Worm (Caenorhabditis elegans): ENCODE data around the gene ubc-23.

Gene ubc-23

ce11 chrX:8835405-8835804 lies 8.7 kb upstream of the ubc-23 start, which contains the start of gene sec-15:
TSS of gene sec-15 (minus strand) at chrX:8835715.
- no peak for TF ChIP-seq unc-62 (GFP tag; optimal IDR thresholded peaks at IDR 0.05)

- TF ChIP-seq unc-62 (GFP tag; optimal IDR thresholded peaks at IDR 0.05) = no peak
Observed at ce11 chrX:8835887-8836348, 8.2 kb upstream of the ubc-23 start, which contains the start of gene C28G1.2. TSS of gene C28G1.2 (plus strand) at chrX:8836016.

- no peak for TF ChIP-seq unc-62 (GFP tag; optimal IDR thresholded peaks at IDR 0.05)
Observed at ce11 chrX:8838176-8838575, 5.9 kb upstream of the ubc-23 start.

ce11 chrX:8846447-8847237 lies 2.6 kb downstream of the ubc-23 start, which contains the start of gene C28G1.10:
TSS of gene C28G1.10 (plus strand) at chrX:8847122.
- no peak for TF ChIP-seq unc-62 (GFP tag; optimal IDR thresholded peaks at IDR 0.05)

ce11 chrX:8853524-8853923 lies 9.4 kb downstream of the ubc-23 start, which contains the start of gene sprp-4:
TSS of gene sprp-4 (minus strand) at chrX:8853624.
- no peak for TF ChIP-seq unc-62 (GFP tag; optimal IDR thresholded peaks at IDR 0.05)

- no peak for TF ChIP-seq unc-62 (GFP tag; optimal IDR thresholded peaks at IDR 0.05)
Observed at ce11 chrX:8854409-8854808, 10.3 kb downstream of the ubc-23 start.

ce11 chrX:8857904-8858612 lies 14.0 kb downstream of the ubc-23 start, which contains the start of gene C06E2.5:
TSS of gene C06E2.5 (minus strand) at chrX:8857954.
- no peak for TF ChIP-seq unc-62 (GFP tag; optimal IDR thresholded peaks at IDR 0.05)

ce11 chrX:8859538-8859937 lies 15.4 kb downstream of the ubc-23 start:
- no peak for TF ChIP-seq unc-62 (GFP tag; optimal IDR thresholded peaks at IDR 0.05)

- TF ChIP-seq unc-62 (GFP tag; optimal IDR thresholded peaks at IDR 0.05) = no peak
Observed at ce11 chrX:8860958-8861357, 16.9 kb downstream of the ubc-23 start, which contains the start of gene C06E2.9. TSS of gene C06E2.9 (plus strand) at chrX:8861258.

- TF ChIP-seq unc-62 (GFP tag; optimal IDR thresholded peaks at IDR 0.05) = no peak
Observed at ce11 chrX:8866563-8866962, 22.5 kb downstream of the ubc-23 start, which contains the start of gene ins-9. TSS of gene ins-9 (minus strand) at chrX:8866663.

ce11 chrX:8869112-8869675 lies 25.1 kb downstream of the ubc-23 start, which contains the start of the genes ubc-22 and ubc-21:
TSS of gene ubc-22 (minus strand) at chrX:8869162.
TSS of gene ubc-21 (plus strand) at chrX:8869625.
- TF ChIP-seq unc-62 (GFP tag; optimal IDR thresholded peaks at IDR 0.05) = no peak

- TF ChIP-seq unc-62 (GFP tag; optimal IDR thresholded peaks at IDR 0.05) = no peak
Observed at ce11 chrX:8874748-8875147, 30.7 kb downstream of the ubc-23 start, which contains the start of gene C06E2.1. TSS of gene C06E2.1 (minus strand) at chrX:8874848.

- TF ChIP-seq unc-62 (GFP tag; optimal IDR thresholded peaks at IDR 0.05) = no peak
Observed at ce11 chrX:8875867-8876266, 31.8 kb downstream of the ubc-23 start.

ce11 chrX:8877162-8877561 lies 33.1 kb downstream of the ubc-23 start:
- no peak for TF ChIP-seq unc-62 (GFP tag; optimal IDR thresholded peaks at IDR 0.05)

ce11 chrX:8878709-8879108 lies 34.6 kb downstream of the ubc-23 start:
- no peak for TF ChIP-seq unc-62 (GFP tag; optimal IDR thresholded peaks at IDR 0.05)

- no peak for TF ChIP-seq unc-62 (GFP tag; optimal IDR thresholded peaks at IDR 0.05)
Observed at ce11 chrX:8879349-8879748, 35.3 kb downstream of the ubc-23 start, which contains the start of gene C06E2.2. TSS of gene C06E2.2 (plus strand) at chrX:8879649.

Data from whole organism, dauer.